Worm (Caenorhabditis elegans): ENCODE data around the gene Y54G2A.37.

Gene Y54G2A.37

DNA sequence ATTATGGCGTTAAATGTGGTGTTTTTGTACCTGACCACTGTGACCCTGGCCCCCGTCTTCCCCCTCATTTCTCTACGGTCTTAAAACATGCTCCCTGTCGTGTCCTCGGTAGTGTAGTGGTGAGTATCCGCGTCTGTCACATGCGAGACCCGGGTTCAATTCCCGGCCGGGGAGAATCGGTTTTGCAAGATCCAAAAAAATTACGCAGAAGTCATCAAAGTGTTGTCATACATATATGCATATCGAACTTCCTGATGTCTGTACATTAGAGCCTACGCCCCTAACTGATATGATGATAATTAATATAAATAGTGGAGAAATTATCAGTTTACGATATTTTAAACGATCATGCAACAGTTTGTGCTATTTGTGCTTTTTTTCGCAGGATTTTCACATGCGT, 15.0 kb upstream of the Y54G2A.37 start, which contains the start of gene Y54G2A.45 (continued):
- TF ChIP-seq elt-2 (tag; optimal IDR thresholded peaks at IDR 0.05), result peak; percentile 64
- TF ChIP-seq mdl-1 (tag; optimal IDR thresholded peaks at IDR 0.05), result peak in 1 of 2 experiments; percentile 28
- no peak for TF ChIP-seq F16B12.6 (tag; optimal IDR thresholded peaks at IDR 0.05)
- no peak for TF ChIP-seq fkh-4 (tag; optimal IDR thresholded peaks at IDR 0.05; ENCODE audit: borderline replicate concordance)
- peak; percentile 0 for TF ChIP-seq xbp-1 (tag; optimal IDR thresholded peaks at IDR 0.05)
- no peak for TF ChIP-seq ces-1 (GFP tag; optimal IDR thresholded peaks at IDR 0.05)
- TF ChIP-seq dsc-1 (tag; optimal IDR thresholded peaks at IDR 0.05), result peak; percentile 18
- no peak for TF ChIP-seq sup-37 (GFP tag; optimal IDR thresholded peaks at IDR 0.05)
- no peak for TF ChIP-seq fkh-10 (GFP tag; optimal IDR thresholded peaks at IDR 0.05)
- TF ChIP-seq snu-23 (GFP tag; optimal IDR thresholded peaks at IDR 0.05), result peak; percentile 36
- TF ChIP-seq lin-39 (tag; optimal IDR thresholded peaks at IDR 0.05), result no peak
- TF ChIP-seq nhr-20 (tag; optimal IDR thresholded peaks at IDR 0.05), result peak; percentile 40
- TF ChIP-seq dpl-1 (GFP tag; optimal IDR thresholded peaks at IDR 0.05), result peak in 1 of 3 experiments; percentile 5
- TF ChIP-seq hlh-17 (GFP tag; optimal IDR thresholded peaks at IDR 0.05; ENCODE audit: borderline replicate concordance), result no peak
- peak; percentile 14 for TF ChIP-seq C16A3.4 (tag; optimal IDR thresholded peaks at IDR 0.05)
- no peak for TF ChIP-seq snpc-4 (tag; optimal IDR thresholded peaks at IDR 0.05)
- peak; percentile 26 for TF ChIP-seq nhr-19 (GFP tag; conservative IDR thresholded peaks at IDR 0.05)
- no peak for TF ChIP-seq grh-1 (GFP tag; IDR thresholded peaks at IDR 0.05)
- TF ChIP-seq unc-130 (tag; optimal IDR thresholded peaks at IDR 0.05), result no peak
- no peak for TF ChIP-seq ztf-4 (tag; optimal IDR thresholded peaks at IDR 0.05)
- TF ChIP-seq egl-13 (tag; optimal IDR thresholded peaks at IDR 0.05), result peak; percentile 18
- TF ChIP-seq lin-35 (GFP tag; optimal IDR thresholded peaks at IDR 0.05), result peak in 1 of 2 experiments; percentile 55
- peak in 1 of 2 experiments; percentile 57 for TF ChIP-seq lsy-2 (tag; optimal IDR thresholded peaks at IDR 0.05)

DNA sequence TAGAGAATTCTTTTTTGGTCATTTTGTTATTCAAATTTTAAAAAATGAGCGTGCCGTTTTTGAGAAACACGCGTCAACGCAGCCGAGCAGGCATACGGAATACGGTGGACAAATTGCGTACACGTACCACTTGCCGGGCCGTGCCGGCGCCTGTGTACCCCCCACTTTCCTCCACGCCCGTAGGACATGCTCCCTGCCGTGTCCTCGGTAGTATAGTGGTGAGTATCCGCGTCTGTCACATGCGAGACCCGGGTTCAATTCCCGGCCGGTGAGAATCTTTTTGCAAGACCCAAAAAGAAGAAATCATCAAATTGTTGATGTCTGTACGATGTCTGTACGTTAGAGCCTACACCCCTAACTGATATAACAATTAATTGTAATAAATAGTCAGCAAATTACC, 12.4 kb upstream of the Y54G2A.37 start:
- TF ChIP-seq ama-1 (optimal IDR thresholded peaks at IDR 0.05), result no peak
- no peak for TF ChIP-seq zag-1 (tag; optimal IDR thresholded peaks at IDR 0.05)
- no peak for TF ChIP-seq fkh-4 (tag; optimal IDR thresholded peaks at IDR 0.05; ENCODE audit: borderline replicate concordance)
- no peak for TF ChIP-seq xbp-1 (tag; optimal IDR thresholded peaks at IDR 0.05)
- TF ChIP-seq fos-1 (tag; optimal IDR thresholded peaks at IDR 0.05), result no peak
- no peak for TF ChIP-seq mef-2 (tag; optimal IDR thresholded peaks at IDR 0.05)
- TF ChIP-seq C04F5.9 (tag; optimal IDR thresholded peaks at IDR 0.05), result no peak
- no peak for TF ChIP-seq hlh-4 (tag; optimal IDR thresholded peaks at IDR 0.05)
- TF ChIP-seq vab-15 (tag; optimal IDR thresholded peaks at IDR 0.05), result no peak
- TF ChIP-seq nhr-20 (tag; optimal IDR thresholded peaks at IDR 0.05), result no peak
- TF ChIP-seq ces-1 (GFP tag; optimal IDR thresholded peaks at IDR 0.05), result no peak
- TF ChIP-seq ztf-11 (tag; optimal IDR thresholded peaks at IDR 0.05), result no peak
- no peak for TF ChIP-seq aly-2 (tag; optimal IDR thresholded peaks at IDR 0.05)
- TF ChIP-seq ceh-63 (GFP tag; optimal IDR thresholded peaks at IDR 0.05), result no peak
- no peak for TF ChIP-seq tlp-1 (tag; optimal IDR thresholded peaks at IDR 0.05)
- TF ChIP-seq sup-37 (GFP tag; optimal IDR thresholded peaks at IDR 0.05), result no peak

DNA sequence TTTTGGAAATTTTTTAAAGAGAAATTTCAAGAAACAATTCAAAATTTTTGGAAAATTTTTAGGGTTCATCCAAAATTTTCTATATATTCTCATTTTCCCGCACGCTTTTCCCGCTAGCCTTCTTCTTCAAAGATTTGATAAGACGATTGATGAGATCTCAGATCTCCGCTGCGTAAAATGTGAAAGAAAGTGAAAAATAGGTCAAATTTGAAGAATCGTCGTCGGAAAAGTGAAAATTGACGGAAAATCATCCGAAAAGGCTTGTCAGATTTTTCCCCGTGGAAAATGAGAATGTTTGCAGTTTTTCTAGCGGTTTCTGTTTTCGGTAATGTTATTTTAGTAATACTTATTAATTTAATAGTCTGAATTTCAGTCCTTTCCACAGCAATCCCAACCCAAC, 11.3 kb upstream of the Y54G2A.37 start, which contains the start of gene Y54G2A.76:
TSS of gene Y54G2A.76 (plus strand) at position 203 of the 400 bp plus-strand sequence.
- TF ChIP-seq zip-4 (GFP tag; optimal IDR thresholded peaks at IDR 0.05) (no peak), blmp-1 (tag; optimal IDR thresholded peaks at IDR 0.05) (peak; percentile 99)

DNA sequence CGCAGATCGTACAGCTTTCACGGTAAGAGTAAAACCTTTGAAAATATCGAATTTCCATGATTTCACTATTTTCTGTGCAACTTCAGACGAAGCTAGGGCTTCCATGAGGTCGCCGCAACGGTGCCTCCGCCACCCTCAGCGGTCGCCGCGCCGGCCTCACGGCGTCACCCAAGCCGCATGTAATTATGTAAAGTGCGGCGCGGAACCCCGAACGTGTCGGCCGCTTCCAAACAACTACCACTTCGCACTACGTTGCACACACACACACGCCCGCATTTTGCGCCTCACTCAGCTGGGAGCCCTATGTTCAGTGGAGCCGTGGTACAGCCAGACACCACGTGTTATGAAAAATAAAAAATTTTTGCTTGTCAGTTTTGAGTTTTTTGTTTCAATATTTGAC, 3.5 kb upstream of the Y54G2A.37 start:
- TF ChIP-seq vab-15 (tag; optimal IDR thresholded peaks at IDR 0.05) (no peak), ceh-88 (GFP tag; IDR thresholded peaks at IDR 0.05) (no peak), isw-1 (GFP tag; IDR thresholded peaks at IDR 0.05) (no peak), snu-23 (GFP tag; optimal IDR thresholded peaks at IDR 0.05) (no peak), ceh-63 (GFP tag; optimal IDR thresholded peaks at IDR 0.05) (no peak), nhr-47 (tag; optimal IDR thresholded peaks at IDR 0.05) (no peak), alr-1 (tag; optimal IDR thresholded peaks at IDR 0.05; ENCODE audit: borderline replicate concordance) (no peak), mdl-1 (tag; optimal IDR thresholded peaks at IDR 0.05) (no peak), nhr-19 (GFP tag; conservative IDR thresholded peaks at IDR 0.05) (no peak), lin-13 (GFP tag; optimal IDR thresholded peaks at IDR 0.05) (no peak), ztf-11 (tag; optimal IDR thresholded peaks at IDR 0.05) (no peak), zip-4 (GFP tag; optimal IDR thresholded peaks at IDR 0.05) (no peak), ztf-4 (tag; optimal IDR thresholded peaks at IDR 0.05) (no peak), elt-2 (tag; optimal IDR thresholded peaks at IDR 0.05) (no peak)

Data from whole organism, L1 larva.